Worm (Caenorhabditis elegans) whole organism, late embryonic: Measurements from ENCODE around the gene C43F9.5.

Source experiments
- C38D4.7 ChIP-seq: fragments of 200-800 bp; sonication (Bioruptor generic); optimal IDR thresholded peaks from 2 replicates; lab custom pipeline; 2018; ENCODE audit warnings: mild to moderate bottlenecking, missing genetic modification characterization, moderate library complexity, missing compliant biosample characterization
- F13H6.1 ChIP-seq: sonication (generic microtip); optimal IDR thresholded peaks from 2 replicates; lab custom pipeline; 2016; ENCODE audit warnings: missing genetic modification characterization, missing compliant biosample characterization
- K02D7.2 ChIP-seq: sonication (generic microtip); optimal IDR thresholded peaks from 2 replicates; lab custom pipeline; 2017; ENCODE audit warnings: mild to moderate bottlenecking, missing genetic modification characterization, missing compliant biosample characterization
- K09A11.1 ChIP-seq: sonication (generic microtip); optimal IDR thresholded peaks from 2 replicates; lab custom pipeline; 2017; ENCODE audit warnings: antibody characterized with exemption, mild to moderate bottlenecking, missing genetic modification characterization, missing compliant biosample characterization; ENCODE audit not compliant: insufficient read depth
- Y22D7AL.16 ChIP-seq: sonication (generic microtip); optimal IDR thresholded peaks from 2 replicates; lab custom pipeline; 2016; ENCODE audit warnings: missing genetic modification characterization, missing compliant biosample characterization
- ceh-14 ChIP-seq: sonication (generic microtip); optimal IDR thresholded peaks from 2 replicates; lab custom pipeline; 2016; ENCODE audit warnings: missing genotype, missing genetic modification characterization, missing compliant biosample characterization
- ceh-18 ChIP-seq: sonication (generic microtip); optimal IDR thresholded peaks from 2 replicates; lab custom pipeline; 2016; ENCODE audit warnings: missing genetic modification characterization, missing compliant biosample characterization
- ceh-2 ChIP-seq: sonication (generic microtip); optimal IDR thresholded peaks from 2 replicates; lab custom pipeline; 2016; ENCODE audit warnings: missing genotype, missing genetic modification characterization, missing compliant biosample characterization
- ceh-30 ChIP-seq: fragments of 150-350 bp; optimal IDR thresholded peaks from 2 replicates; lab custom pipeline; 2014; ENCODE audit warnings: missing biosample characterization, missing genetic modification characterization
- ceh-31 ChIP-seq: sonication (generic microtip); optimal IDR thresholded peaks from 2 replicates; lab custom pipeline; 2016; ENCODE audit warnings: missing genetic modification characterization, missing compliant biosample characterization
- ceh-34 ChIP-seq: sonication (generic microtip); optimal IDR thresholded peaks from 2 replicates; lab custom pipeline; 2016; ENCODE audit warnings: mild to moderate bottlenecking, missing genetic modification characterization, missing compliant biosample characterization
- ceh-45 ChIP-seq: fragments of 200-800 bp; sonication (Bioruptor generic); IDR thresholded peaks from 2 replicates; pipeline ENCODE4 v1.3.6; 2022; ENCODE audit warnings: missing genetic modification reagents, missing genetic modification characterization, missing compliant biosample characterization
- ceh-48 ChIP-seq: sonication (generic microtip); optimal IDR thresholded peaks from 2 replicates; lab custom pipeline; 2016; ENCODE audit warnings: missing genetic modification characterization, inconsistent platforms, missing compliant biosample characterization
- ceh-6 ChIP-seq: fragments of 200-800 bp; sonication (Bioruptor generic); optimal IDR thresholded peaks from 2 replicates; lab custom pipeline; 2018; ENCODE audit warnings: mild to moderate bottlenecking, missing genetic modification characterization, missing compliant biosample characterization
- che-1 ChIP-seq: sonication (generic microtip); optimal IDR thresholded peaks from 2 replicates; lab custom pipeline; 2016; ENCODE audit warnings: mild to moderate bottlenecking, missing genetic modification characterization, missing compliant biosample characterization
- dmd-4 ChIP-seq: sonication (generic microtip); optimal IDR thresholded peaks from 2 replicates; lab custom pipeline; 2016; ENCODE audit warnings: borderline replicate concordance, missing genetic modification characterization, missing compliant biosample characterization
- dve-1 ChIP-seq: sonication (generic microtip); optimal IDR thresholded peaks from 2 replicates; lab custom pipeline; 2017; ENCODE audit warnings: antibody characterized with exemption, mild to moderate bottlenecking, missing genetic modification characterization, missing compliant biosample characterization
- elt-4 ChIP-seq: sonication (generic microtip); optimal IDR thresholded peaks from 2 replicates; lab custom pipeline; 2016; ENCODE audit warnings: missing genetic modification characterization, missing compliant biosample characterization
- fax-1 ChIP-seq: sonication (generic microtip); optimal IDR thresholded peaks from 2 replicates; lab custom pipeline; 2016; ENCODE audit warnings: missing genotype, missing genetic modification characterization, missing compliant biosample characterization
- fkh-10 ChIP-seq: fragments of 150-350 bp; optimal IDR thresholded peaks from 2 replicates; lab custom pipeline; 2014; ENCODE audit warnings: missing biosample characterization, missing genetic modification reagents, missing genetic modification characterization
- gmeb-2 ChIP-seq: sonication (generic microtip); optimal IDR thresholded peaks from 2 replicates; lab custom pipeline; 2016; ENCODE audit warnings: missing genetic modification characterization, inconsistent platforms, missing compliant biosample characterization
- hlh-13 ChIP-seq: fragments of 200-800 bp; sonication (Bioruptor generic); optimal IDR thresholded peaks from 2 replicates; lab custom pipeline; 2018; ENCODE audit warnings: mild to moderate bottlenecking, missing genetic modification characterization, missing compliant biosample characterization
- hlh-15 ChIP-seq: sonication (generic microtip); optimal IDR thresholded peaks from 2 replicates; lab custom pipeline; 2016; ENCODE audit warnings: missing genetic modification characterization, missing compliant biosample characterization
- hlh-6 ChIP-seq: sonication (generic microtip); optimal IDR thresholded peaks from 2 replicates; lab custom pipeline; 2016; ENCODE audit warnings: missing genotype, missing genetic modification characterization, missing compliant biosample characterization
- hlh-8 ChIP-seq: sonication (generic microtip); optimal IDR thresholded peaks from 2 replicates; lab custom pipeline; 2016; ENCODE audit warnings: missing genotype, missing genetic modification characterization, missing compliant biosample characterization
- lin-11 ChIP-seq: fragments of 200-800 bp; sonication (Bioruptor generic); optimal IDR thresholded peaks from 2 replicates; lab custom pipeline; 2018; ENCODE audit warnings: mild to moderate bottlenecking, missing genetic modification characterization, missing compliant biosample characterization
- mec-3 ChIP-seq: sonication (generic microtip); optimal IDR thresholded peaks from 2 replicates; lab custom pipeline; 2016; ENCODE audit warnings: borderline replicate concordance, missing genetic modification characterization, missing compliant biosample characterization
- nfya-1 ChIP-seq: sonication (generic microtip); optimal IDR thresholded peaks from 2 replicates; lab custom pipeline; 2017; ENCODE audit warnings: missing genetic modification characterization, mild to moderate bottlenecking, missing compliant biosample characterization, antibody characterized with exemption, moderate library complexity
- pag-3 ChIP-seq: sonication (generic microtip); optimal IDR thresholded peaks from 2 replicates; lab custom pipeline; 2016; ENCODE audit warnings: missing compliant biosample characterization, missing genetic modification characterization, borderline replicate concordance
- pat-9 ChIP-seq: fragments of 200-800 bp; sonication (Bioruptor generic); optimal IDR thresholded peaks from 2 replicates; lab custom pipeline; 2018; ENCODE audit warnings: mild to moderate bottlenecking, missing genetic modification characterization, moderate library complexity, missing compliant biosample characterization
- pha-4 ChIP-seq: fragments of 150-350 bp; optimal IDR thresholded peaks from 2 replicates; lab custom pipeline; 2018; ENCODE audit warnings: missing biosample characterization, missing genetic modification reagents, missing genetic modification characterization
- pqm-1 ChIP-seq: sonication (generic microtip); optimal IDR thresholded peaks from 2 replicates; lab custom pipeline; 2016; ENCODE audit warnings: missing genetic modification characterization, missing compliant biosample characterization
- pros-1 ChIP-seq: fragments of 150-350 bp; optimal IDR thresholded peaks from 2 replicates; lab custom pipeline; 2014; ENCODE audit warnings: missing biosample characterization, missing genetic modification reagents, missing genetic modification characterization
- sdc-2 ChIP-seq: sonication (generic microtip); optimal IDR thresholded peaks from 2 replicates; lab custom pipeline; 2016; ENCODE audit warnings: missing genotype, missing genetic modification characterization, missing compliant biosample characterization
- sox-2 ChIP-seq: fragments of 200-800 bp; sonication (Bioruptor generic); IDR thresholded peaks from 2 replicates; pipeline ENCODE4 v1.3.6; 2022; ENCODE audit warnings: missing genetic modification reagents, missing genetic modification characterization, missing compliant biosample characterization
- syd-9 ChIP-seq: sonication (generic microtip); optimal IDR thresholded peaks from 2 replicates; lab custom pipeline; 2016; ENCODE audit warnings: mild to moderate bottlenecking, missing genetic modification characterization, moderate library complexity, missing compliant biosample characterization
- tbx-7 ChIP-seq: sonication (generic microtip); optimal IDR thresholded peaks from 2 replicates; lab custom pipeline; 2016; ENCODE audit warnings: missing genotype, missing genetic modification characterization, missing compliant biosample characterization
- unc-55 ChIP-seq: sonication (generic microtip); optimal IDR thresholded peaks from 2 replicates; lab custom pipeline; 2017; ENCODE audit warnings: missing biosample characterization, missing genetic modification reagents, missing genetic modification characterization
- unc-86 ChIP-seq: sonication (generic microtip); optimal IDR thresholded peaks from 2 replicates; lab custom pipeline; 2016; ENCODE audit warnings: missing genetic modification characterization, missing compliant biosample characterization
- ztf-16 ChIP-seq: sonication (generic microtip); optimal IDR thresholded peaks from 2 replicates; lab custom pipeline; 2017; ENCODE audit warnings: missing genetic modification characterization, missing compliant biosample characterization

C43F9.5 gene

DNA sequence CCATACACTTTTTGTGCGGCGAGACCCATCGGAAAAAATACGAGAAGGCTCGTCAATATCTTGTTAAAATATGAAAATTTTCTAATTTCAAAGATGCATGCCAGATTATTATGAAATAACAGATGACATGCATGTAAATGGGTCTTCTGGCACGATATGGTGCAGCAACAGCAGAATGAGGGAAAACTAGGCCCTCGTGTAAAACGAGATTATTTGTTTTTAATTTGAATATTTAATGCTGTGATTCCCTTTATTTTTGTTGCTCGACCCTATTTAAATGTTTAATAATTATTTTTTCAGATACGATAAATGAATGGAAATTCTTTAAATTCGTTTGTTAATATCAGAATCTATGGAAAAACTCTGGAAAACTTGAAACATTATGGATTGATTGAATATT, 28.9 kb downstream of the C43F9.5 start, which contains the start of gene him-8:
TSS of gene him-8 (plus strand) at position 301 of the 400 bp plus-strand sequence.
- no peak for TF ChIP-seq hlh-15 (tag; lab: Kevin White, UChicago)
- no peak for TF ChIP-seq sox-2
- no peak for TF ChIP-seq che-1
- TF ChIP-seq syd-9 (tag; lab: Kevin White, UChicago) = no peak

- TF ChIP-seq pqm-1 (tag; lab: Kevin White, UChicago) = no peak
- TF ChIP-seq C38D4.7 = no peak
- no peak for TF ChIP-seq tbx-7 (tag; lab: Kevin White, UChicago)
- TF ChIP-seq ceh-18 (tag; lab: Kevin White, UChicago) = no peak
- TF ChIP-seq sdc-2 = no peak
- TF ChIP-seq ceh-30 (tag; lab: Kevin White, UChicago) = no peak
- TF ChIP-seq F13H6.1 (tag; lab: Kevin White, UChicago) = no peak
- no peak for TF ChIP-seq Y22D7AL.16
- no peak for TF ChIP-seq ceh-31 (tag; lab: Kevin White, UChicago)
- no peak for TF ChIP-seq hlh-8 (tag; lab: Kevin White, UChicago)
- TF ChIP-seq pat-9 (tag; lab: Kevin White, UChicago) = no peak
- no peak for TF ChIP-seq fkh-10 (GFP tag; lab: Kevin White, UChicago)
- no peak for TF ChIP-seq che-1
- TF ChIP-seq dmd-4 (tag; lab: Kevin White, UChicago) = no peak
- no peak for TF ChIP-seq hlh-6 (tag; lab: Kevin White, UChicago)
- TF ChIP-seq ceh-45 = no peak
- no peak for TF ChIP-seq nfya-1 (tag; lab: Kevin White, UChicago)
- no peak for TF ChIP-seq pha-4
- TF ChIP-seq, all 69 proteins: peak for 0
These were observed 32.1 kb downstream of the C43F9.5 start, which contains the start of gene zim-3 for ce11 chrIV:10558415-10558814. Gene zim-3, plus strand, starts transcription at chrIV:10558715.

DNA sequence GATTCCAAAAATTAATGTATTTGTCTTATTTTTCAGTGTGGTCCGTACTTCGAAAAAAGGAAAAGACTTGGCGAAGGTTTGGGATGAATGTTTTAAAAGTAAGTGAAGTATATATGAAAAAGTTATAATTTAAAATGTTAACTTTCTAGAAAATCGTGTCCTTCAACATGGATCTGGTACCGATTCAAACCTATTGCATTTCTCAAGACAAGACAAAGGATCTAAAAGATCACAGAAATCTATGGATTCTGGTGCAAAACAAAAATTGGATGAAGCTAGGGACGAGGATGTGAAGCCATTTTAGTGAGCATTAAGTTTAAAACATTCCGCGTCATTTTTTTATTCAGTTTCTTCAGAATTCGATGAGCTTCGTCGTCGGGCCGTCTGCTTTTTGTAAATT, 35.6 kb downstream of the C43F9.5 start, which contains the start of gene zim-2:
TSS of gene zim-2 (plus strand) at position 301 of the 400 bp plus-strand sequence.
- no peak for TF ChIP-seq unc-55 (GFP tag; lab: Kevin White, UChicago)
- no peak for TF ChIP-seq sdc-2
- no peak for TF ChIP-seq sox-2
- TF ChIP-seq mec-3 (tag; lab: Kevin White, UChicago) = no peak
- no peak for TF ChIP-seq gmeb-2 (tag; lab: Kevin White, UChicago)
- TF ChIP-seq pag-3 (tag; lab: Kevin White, UChicago) = no peak
- no peak for TF ChIP-seq ceh-48 (tag; lab: Kevin White, UChicago)
- no peak for TF ChIP-seq K09A11.1 (tag; lab: Kevin White, UChicago)
- TF ChIP-seq ceh-2 = no peak
- no peak for TF ChIP-seq unc-86
- TF ChIP-seq dve-1 (tag; lab: Kevin White, UChicago) = no peak

DNA sequence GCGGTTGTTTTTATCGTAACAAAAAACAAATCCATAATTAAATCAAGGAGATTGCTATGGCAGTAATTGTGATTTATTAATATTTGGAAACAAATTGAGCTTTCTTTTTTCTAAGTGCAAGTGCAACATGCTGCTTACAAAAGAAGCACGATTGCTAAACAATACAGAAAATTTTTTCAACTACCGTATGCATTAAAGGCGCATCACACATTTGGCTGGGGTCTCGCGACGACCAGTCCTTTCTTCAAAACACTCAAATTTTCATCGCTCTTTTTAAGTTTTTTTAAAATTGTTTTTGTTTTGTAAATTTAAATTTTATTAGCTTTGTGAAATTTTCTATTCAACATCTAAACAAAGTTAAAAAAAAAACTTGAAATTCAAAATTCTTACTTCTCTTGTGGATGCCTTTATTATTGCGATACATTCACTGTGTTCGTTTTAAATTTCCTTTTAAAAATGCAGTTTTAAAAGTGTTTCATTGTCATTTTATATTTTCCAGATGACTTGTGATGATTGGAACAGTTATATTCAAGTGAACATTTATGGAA, 43.9 kb downstream of the C43F9.5 start, which contains the start of gene zim-1:
TSS of gene zim-1 (plus strand) at position 498 of the 548 bp plus-strand sequence.
- no peak for TF ChIP-seq elt-4 (tag; lab: Kevin White, UChicago)
- TF ChIP-seq ceh-34 (tag; lab: Kevin White, UChicago) = no peak
- TF ChIP-seq fkh-10 (GFP tag; lab: Kevin White, UChicago) = no peak
- no peak for TF ChIP-seq fax-1
- no peak for TF ChIP-seq dve-1 (tag; lab: Kevin White, UChicago)
- TF ChIP-seq ceh-6 (GFP tag; lab: Kevin White, UChicago) = no peak
- TF ChIP-seq hlh-13 (GFP tag; lab: Kevin White, UChicago) = no peak
- TF ChIP-seq ztf-16 (tag; lab: Kevin White, UChicago) = no peak
- no peak for TF ChIP-seq pros-1
- TF ChIP-seq F13H6.1 (tag; lab: Kevin White, UChicago) = no peak
- TF ChIP-seq pag-3 (tag; lab: Kevin White, UChicago) = no peak
- TF ChIP-seq syd-9 (tag; lab: Kevin White, UChicago) = no peak
- TF ChIP-seq ceh-14 (tag; lab: Kevin White, UChicago) = no peak
- TF ChIP-seq ceh-48 (tag; lab: Kevin White, UChicago) = no peak
- TF ChIP-seq pat-9 (tag; lab: Kevin White, UChicago) = no peak
- TF ChIP-seq Y22D7AL.16 = no peak
- no peak for TF ChIP-seq hlh-8 (tag; lab: Kevin White, UChicago)
- no peak for TF ChIP-seq ceh-31 (tag; lab: Kevin White, UChicago)
- no peak for TF ChIP-seq K02D7.2 (tag; lab: Kevin White, UChicago)
- no peak for TF ChIP-seq lin-11 (tag; lab: Kevin White, UChicago)
